Fruit fly (Drosophila melanogaster) whole organism, embryonic: ENCODE results near the gene DIP1.

Experiments used
- Atf3 ChIP-seq: fragments of 200-800 bp; sonication (Bioruptor generic); optimal IDR thresholded peaks from 3 replicates; lab custom pipeline; 2016; ENCODE audit warnings: missing biosample characterization, missing genetic modification characterization
- CG11504 ChIP-seq: fragments of 200-800 bp; sonication (Bioruptor generic); optimal IDR thresholded peaks from 3 replicates; lab custom pipeline; 2019; ENCODE audit warnings: missing biosample characterization, mild to moderate bottlenecking, missing genetic modification characterization, moderate library complexity
- CG18619 ChIP-seq: fragments of 200-800 bp; sonication (Bioruptor generic); optimal IDR thresholded peaks from 3 replicates; lab custom pipeline; 2017; ENCODE audit warnings: missing biosample characterization, mild to moderate bottlenecking, missing genetic modification characterization
- CG5953 ChIP-seq: fragments of 200-800 bp; sonication (Bioruptor generic); IDR thresholded peaks from 2 replicates; pipeline ENCODE4 v1.3.6; 2022; ENCODE audit warnings: missing biosample characterization, missing genetic modification characterization
- CG7963 ChIP-seq: fragments of 200-800 bp; sonication (Bioruptor generic); IDR thresholded peaks from 3 replicates; pipeline ENCODE4 v1.3.6; 2022; ENCODE audit warnings: missing biosample characterization, missing genetic modification characterization; ENCODE audit not compliant: partially characterized antibody
- CG9215 ChIP-seq: fragments of 200-800 bp; sonication (Bioruptor generic); IDR thresholded peaks from 2 replicates; pipeline ENCODE4 v1.3.6; 2022; ENCODE audit warnings: missing biosample characterization, missing genetic modification characterization
- HLHmδ ChIP-seq: fragments of 200-800 bp; sonication (Bioruptor generic); optimal IDR thresholded peaks from 2 replicates; lab custom pipeline; 2018; ENCODE audit warnings: missing biosample characterization, mild to moderate bottlenecking, missing genetic modification characterization, moderate library complexity
- Six4 ChIP-seq: fragments of 200-800 bp; sonication (Bioruptor generic); optimal IDR thresholded peaks from 2 replicates; lab custom pipeline; 2016; ENCODE audit warnings: missing biosample characterization, missing genetic modification characterization
- chinmo ChIP-seq: fragments of 200-800 bp; sonication (Bioruptor generic); IDR thresholded peaks from 4 replicates; pipeline ENCODE4 v1.3.6; 2022; ENCODE audit warnings: missing biosample characterization, missing genetic modification characterization; ENCODE audit not compliant: partially characterized antibody
- psq ChIP-seq: fragments of 200-800 bp; sonication (Bioruptor generic); optimal IDR thresholded peaks from 2 replicates; lab custom pipeline; 2017; ENCODE audit warnings: missing biosample characterization, missing genetic modification characterization
- tna ChIP-seq: fragments of 200-800 bp; sonication (Bioruptor generic); IDR thresholded peaks from 2 replicates; pipeline ENCODE4 v1.3.6; 2022; ENCODE audit warnings: missing biosample characterization, missing genetic modification characterization; ENCODE audit not compliant: partially characterized antibody

- TF ChIP-seq chinmo (GFP tag; lab: Robert Waterston, UW) (no peak), CG18619 (GFP tag; lab: Kevin White, UChicago) (peak; percentile 44), HLHmδ (GFP tag; lab: Kevin White, UChicago) (no peak), Atf3 (peak; percentile 67), CG9215 (GFP tag; lab: Robert Waterston, UW) (peak; percentile 48; the same call in 1 of the 2 replicates), tna (GFP tag; lab: Robert Waterston, UW) (no peak), CG11504 (peak; percentile 90), CG5953 (no peak), CG7963 (GFP tag; lab: Robert Waterston, UW) (no peak), psq (peak; percentile 23), Six4 (GFP tag; lab: Kevin White, UChicago) (peak; percentile 88)
Measured at dm6 chrX:21593907-21594306, 36.0 kb downstream of the DIP1 start.
